Worm (Caenorhabditis elegans): ENCODE data around the gene B0303.7.
A peak's percentile ranks its signal among the peaks of the same experiment; 100 is the strongest.

Gene B0303.7

DNA sequence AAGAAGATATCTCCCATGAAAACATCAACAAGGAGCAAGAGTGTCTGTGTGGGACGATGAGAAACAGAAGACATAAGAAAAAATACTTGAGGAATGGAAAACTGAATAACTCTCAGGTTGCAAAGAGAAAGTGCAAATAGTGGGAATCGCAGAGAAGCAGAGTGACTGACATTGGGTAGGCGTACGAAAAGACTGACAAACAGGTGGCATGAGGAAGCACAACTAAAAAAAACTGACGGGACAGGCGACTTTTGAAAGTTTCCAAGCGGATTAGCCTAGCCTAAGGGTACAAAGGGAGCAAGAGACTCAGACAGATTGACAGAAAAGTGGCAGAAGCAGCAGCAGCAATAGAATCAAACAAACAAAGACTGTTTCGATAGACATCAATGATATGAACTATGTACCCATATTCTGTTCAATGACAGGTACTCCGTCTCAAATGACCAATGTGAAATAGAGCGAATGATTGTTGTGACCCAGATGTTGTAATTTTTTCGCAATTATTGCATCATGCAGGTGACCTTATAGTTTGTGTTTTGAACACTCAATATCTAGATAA, 41.0 kb downstream of the B0303.7 start (continued):
- TF ChIP-seq tbx-8 (GFP tag; optimal IDR thresholded peaks at IDR 0.05) = no peak
- no peak for TF ChIP-seq pha-4 (tag; optimal IDR thresholded peaks at IDR 0.05)
- no peak for TF ChIP-seq mep-1 (tag; optimal IDR thresholded peaks at IDR 0.05)
- TF ChIP-seq ham-2 (GFP tag; optimal IDR thresholded peaks at IDR 0.05) = no peak
- no peak for TF ChIP-seq flh-1 (GFP tag; optimal IDR thresholded peaks at IDR 0.05)
- TF ChIP-seq nhr-76 (tag; optimal IDR thresholded peaks at IDR 0.05) = no peak

- TF ChIP-seq nhr-237 (tag; optimal IDR thresholded peaks at IDR 0.05) = no peak
- TF ChIP-seq ces-1 (GFP tag; optimal IDR thresholded peaks at IDR 0.05) = peak; percentile 81
Measured at ce11 chrIII:8737391-8737790, 44.0 kb downstream of the B0303.7 start.

DNA sequence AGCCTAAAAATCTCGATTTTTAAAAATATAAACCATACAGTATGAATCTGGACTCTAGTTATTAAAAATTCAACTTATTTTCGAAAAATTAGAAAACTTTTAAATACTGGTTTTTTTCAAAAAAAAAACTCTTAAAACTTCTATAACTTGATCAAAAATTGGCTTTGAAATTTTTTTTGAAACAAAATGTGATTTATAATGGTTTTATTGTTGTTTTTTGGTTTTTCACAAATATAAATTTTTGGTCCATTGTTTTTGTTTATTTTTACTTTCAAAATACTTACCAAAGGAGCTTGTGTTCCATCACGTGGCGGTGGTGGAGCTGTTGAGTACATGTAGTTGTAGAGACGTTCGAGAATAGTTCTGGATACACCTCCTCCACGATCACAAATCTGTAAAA, 44.9 kb downstream of the B0303.7 start:
- TF ChIP-seq nhr-28 (tag; optimal IDR thresholded peaks at IDR 0.05) = no peak
- no peak for TF ChIP-seq tbx-8 (GFP tag; optimal IDR thresholded peaks at IDR 0.05)
- no peak for TF ChIP-seq lin-13 (tag; optimal IDR thresholded peaks at IDR 0.05)
- TF ChIP-seq hlh-1 (tag; optimal IDR thresholded peaks at IDR 0.05) = no peak
- TF ChIP-seq pha-4 (tag; optimal IDR thresholded peaks at IDR 0.05) = no peak
- no peak for TF ChIP-seq elt-3 (tag; optimal IDR thresholded peaks at IDR 0.05)
- no peak for TF ChIP-seq drap-1 (GFP tag; optimal IDR thresholded peaks at IDR 0.05)
- TF ChIP-seq ztf-11 (tag; optimal IDR thresholded peaks at IDR 0.05) = no peak
- no peak for TF ChIP-seq nhr-12 (tag; optimal IDR thresholded peaks at IDR 0.05)
- TF ChIP-seq sem-2 (GFP tag; optimal IDR thresholded peaks at IDR 0.05) = no peak
- no peak for TF ChIP-seq elt-1 (tag; optimal IDR thresholded peaks at IDR 0.05; ENCODE audit: borderline replicate concordance, insufficient read depth)
- TF ChIP-seq ham-2 (GFP tag; optimal IDR thresholded peaks at IDR 0.05) = no peak
- no peak for TF ChIP-seq ceh-39 (tag; optimal IDR thresholded peaks at IDR 0.05)
- no peak for TF ChIP-seq ceh-43 (GFP tag; optimal IDR thresholded peaks at IDR 0.05)
- no peak for TF ChIP-seq mab-5 (tag; optimal IDR thresholded peaks at IDR 0.05)
- TF ChIP-seq unc-39 (tag; optimal IDR thresholded peaks at IDR 0.05) = no peak
- no peak for TF ChIP-seq unc-120 (tag; optimal IDR thresholded peaks at IDR 0.05; ENCODE audit: poor library complexity, severe bottlenecking)
- TF ChIP-seq lin-32 (GFP tag; optimal IDR thresholded peaks at IDR 0.05) = no peak

ce11 chrIII:8739126-8739525, 45.7 kb downstream of the B0303.7 start:
- no peak for TF ChIP-seq ces-1 (GFP tag; optimal IDR thresholded peaks at IDR 0.05)
- no peak for TF ChIP-seq bed-3 (GFP tag; optimal IDR thresholded peaks at IDR 0.05)
- TF ChIP-seq elt-3 (tag; optimal IDR thresholded peaks at IDR 0.05) = no peak
- TF ChIP-seq lin-32 (GFP tag; optimal IDR thresholded peaks at IDR 0.05) = no peak
- TF ChIP-seq blmp-1 (tag; optimal IDR thresholded peaks at IDR 0.05) = no peak
- TF ChIP-seq nhr-12 (tag; optimal IDR thresholded peaks at IDR 0.05) = no peak
- no peak for TF ChIP-seq tbx-8 (GFP tag; optimal IDR thresholded peaks at IDR 0.05)
- no peak for TF ChIP-seq nhr-28 (tag; optimal IDR thresholded peaks at IDR 0.05)
- TF ChIP-seq flh-1 (GFP tag; optimal IDR thresholded peaks at IDR 0.05) = no peak
- no peak for TF ChIP-seq unc-39 (tag; optimal IDR thresholded peaks at IDR 0.05)

ce11 chrIII:8739786-8740185, 46.4 kb downstream of the B0303.7 start:
- TF ChIP-seq unc-39 (tag; optimal IDR thresholded peaks at IDR 0.05) (no peak), unc-120 (tag; optimal IDR thresholded peaks at IDR 0.05; ENCODE audit: poor library complexity, severe bottlenecking) (peak; percentile 2)

ce11 chrIII:8741276-8741860, 47.9 kb downstream of the B0303.7 start, which contains the start of gene pdhk-2:
Gene pdhk-2, minus strand, starts transcription at chrIII:8741412.
- TF ChIP-seq drap-1 (GFP tag; optimal IDR thresholded peaks at IDR 0.05) (peak; percentile 76), ceh-83 (GFP tag; optimal IDR thresholded peaks at IDR 0.05) (peak; percentile 72), M03D4.4 (tag; optimal IDR thresholded peaks at IDR 0.05) (peak; percentile 78), ceh-39 (tag; optimal IDR thresholded peaks at IDR 0.05) (peak; percentile 67), cnd-1 (tag; optimal IDR thresholded peaks at IDR 0.05) (peak; percentile 64), bed-3 (GFP tag; optimal IDR thresholded peaks at IDR 0.05) (peak; percentile 31), nhr-12 (tag; optimal IDR thresholded peaks at IDR 0.05) (no peak), sem-2 (GFP tag; optimal IDR thresholded peaks at IDR 0.05) (no peak), ceh-43 (GFP tag; optimal IDR thresholded peaks at IDR 0.05) (peak; percentile 71), blmp-1 (tag; optimal IDR thresholded peaks at IDR 0.05) (no peak), ham-2 (GFP tag; optimal IDR thresholded peaks at IDR 0.05) (peak; percentile 39), mep-1 (tag; optimal IDR thresholded peaks at IDR 0.05) (peak; percentile 90), hlh-1 (tag; optimal IDR thresholded peaks at IDR 0.05) (peak; percentile 54), lin-13 (tag; optimal IDR thresholded peaks at IDR 0.05) (peak; percentile 87), mls-2 (tag; optimal IDR thresholded peaks at IDR 0.05) (peak; percentile 81), unc-62 (GFP tag; optimal IDR thresholded peaks at IDR 0.05) (peak; percentile 57), nhr-76 (tag; optimal IDR thresholded peaks at IDR 0.05) (no peak), pha-4 (tag; optimal IDR thresholded peaks at IDR 0.05) (peak; percentile 76), nhr-237 (tag; optimal IDR thresholded peaks at IDR 0.05) (peak; percentile 80), unc-120 (tag; optimal IDR thresholded peaks at IDR 0.05; ENCODE audit: poor library complexity, severe bottlenecking) (peak; percentile 90), sptf-1 (tag; optimal IDR thresholded peaks at IDR 0.05) (peak; percentile 86), lsy-2 (tag; optimal IDR thresholded peaks at IDR 0.05) (peak; percentile 85), flh-1 (GFP tag; optimal IDR thresholded peaks at IDR 0.05) (peak; percentile 4), ces-1 (GFP tag; optimal IDR thresholded peaks at IDR 0.05) (peak; percentile 78), tbx-8 (GFP tag; optimal IDR thresholded peaks at IDR 0.05) (no peak), nhr-28 (tag; optimal IDR thresholded peaks at IDR 0.05) (no peak), lin-32 (GFP tag; optimal IDR thresholded peaks at IDR 0.05) (peak; percentile 4), zip-8 (tag; optimal IDR thresholded peaks at IDR 0.05) (peak; percentile 82), elt-1 (tag; optimal IDR thresholded peaks at IDR 0.05; ENCODE audit: borderline replicate concordance, insufficient read depth) (peak; percentile 58), snpc-4 (tag; optimal IDR thresholded peaks at IDR 0.05) (no peak)
